Fruit fly (Drosophila melanogaster): ENCODE data around the gene CG6766.

CG6766 gene

dm6 chr2L:12040510-12040909 is at the start of gene CG6766:
Gene CG6766, minus strand, starts transcription at chr2L:12040689.
- no peak for TF ChIP-seq insv (optimal IDR thresholded peaks at IDR 0.05)
- TF ChIP-seq psq (optimal IDR thresholded peaks at IDR 0.05): no peak
- TF ChIP-seq Myc (optimal IDR thresholded peaks at IDR 0.05): no peak
- TF ChIP-seq Sin3A (optimal IDR thresholded peaks at IDR 0.05): no peak
- TF ChIP-seq h (optimal IDR thresholded peaks at IDR 0.05): no peak
- TF ChIP-seq ttk (optimal IDR thresholded peaks at IDR 0.05): no peak

dm6 chr2L:12089145-12089544 is 48.7 kb upstream of the CG6766 start:
- TF ChIP-seq Myc (optimal IDR thresholded peaks at IDR 0.05) (no peak), Sin3A (optimal IDR thresholded peaks at IDR 0.05) (no peak), h (optimal IDR thresholded peaks at IDR 0.05) (no peak), insv (optimal IDR thresholded peaks at IDR 0.05) (no peak), psq (optimal IDR thresholded peaks at IDR 0.05) (no peak), ttk (optimal IDR thresholded peaks at IDR 0.05) (no peak)

- TF ChIP-seq Myc (optimal IDR thresholded peaks at IDR 0.05): no peak
- TF ChIP-seq ttk (optimal IDR thresholded peaks at IDR 0.05): no peak
- TF ChIP-seq psq (optimal IDR thresholded peaks at IDR 0.05): no peak
- no peak for TF ChIP-seq insv (optimal IDR thresholded peaks at IDR 0.05)
- no peak for TF ChIP-seq h (optimal IDR thresholded peaks at IDR 0.05)
- TF ChIP-seq Sin3A (optimal IDR thresholded peaks at IDR 0.05): no peak
These were observed 47.0 kb upstream of the CG6766 start for dm6 chr2L:12087442-12087841.

- TF ChIP-seq Sin3A (optimal IDR thresholded peaks at IDR 0.05) (no peak), Myc (optimal IDR thresholded peaks at IDR 0.05) (no peak), ttk (optimal IDR thresholded peaks at IDR 0.05) (no peak), h (optimal IDR thresholded peaks at IDR 0.05) (no peak), insv (optimal IDR thresholded peaks at IDR 0.05) (no peak)
These were observed 45.2 kb upstream of the CG6766 start, which contains the start of gene prd for dm6 chr2L:12085619-12086171. Gene prd, minus strand, starts transcription at chr2L:12085827.

- TF ChIP-seq ttk (optimal IDR thresholded peaks at IDR 0.05): no peak
These were observed 44.5 kb upstream of the CG6766 start for dm6 chr2L:12085010-12085409.

dm6 chr2L:12081118-12081665 is 40.7 kb upstream of the CG6766 start:
- TF ChIP-seq ttk (optimal IDR thresholded peaks at IDR 0.05): no peak
- TF ChIP-seq Myc (optimal IDR thresholded peaks at IDR 0.05): no peak
- TF ChIP-seq insv (optimal IDR thresholded peaks at IDR 0.05): no peak
- no peak for TF ChIP-seq psq (optimal IDR thresholded peaks at IDR 0.05)
- TF ChIP-seq Sin3A (optimal IDR thresholded peaks at IDR 0.05): no peak
- TF ChIP-seq h (optimal IDR thresholded peaks at IDR 0.05): no peak

dm6 chr2L:12079827-12080381 is 39.4 kb upstream of the CG6766 start:
- TF ChIP-seq insv (optimal IDR thresholded peaks at IDR 0.05) (no peak), ttk (optimal IDR thresholded peaks at IDR 0.05) (no peak), Myc (optimal IDR thresholded peaks at IDR 0.05) (no peak), psq (optimal IDR thresholded peaks at IDR 0.05) (no peak), Sin3A (optimal IDR thresholded peaks at IDR 0.05) (no peak), h (optimal IDR thresholded peaks at IDR 0.05) (no peak)

- no peak for TF ChIP-seq insv (optimal IDR thresholded peaks at IDR 0.05)
- no peak for TF ChIP-seq psq (optimal IDR thresholded peaks at IDR 0.05)
- TF ChIP-seq h (optimal IDR thresholded peaks at IDR 0.05): no peak
- TF ChIP-seq ttk (optimal IDR thresholded peaks at IDR 0.05): no peak
- TF ChIP-seq Sin3A (optimal IDR thresholded peaks at IDR 0.05): no peak
- TF ChIP-seq Myc (optimal IDR thresholded peaks at IDR 0.05): no peak
These were observed 38.2 kb upstream of the CG6766 start for dm6 chr2L:12078695-12079094.

dm6 chr2L:12078123-12078658 is 37.7 kb upstream of the CG6766 start:
- TF ChIP-seq h (optimal IDR thresholded peaks at IDR 0.05) (no peak), Myc (optimal IDR thresholded peaks at IDR 0.05) (no peak)

dm6 chr2L:12075850-12076249 is 35.4 kb upstream of the CG6766 start, which contains the start of gene CG14947:
Gene CG14947, plus strand, starts transcription at chr2L:12076100.
- TF ChIP-seq insv (optimal IDR thresholded peaks at IDR 0.05): no peak
- TF ChIP-seq psq (optimal IDR thresholded peaks at IDR 0.05): no peak
- TF ChIP-seq Sin3A (optimal IDR thresholded peaks at IDR 0.05): no peak
- no peak for TF ChIP-seq Myc (optimal IDR thresholded peaks at IDR 0.05)
- TF ChIP-seq h (optimal IDR thresholded peaks at IDR 0.05): no peak
- TF ChIP-seq ttk (optimal IDR thresholded peaks at IDR 0.05): no peak

- no peak for TF ChIP-seq insv (optimal IDR thresholded peaks at IDR 0.05)
These were observed 26.2 kb upstream of the CG6766 start, which contains the start of gene firl for dm6 chr2L:12066617-12067251. Gene firl, minus strand, starts transcription at chr2L:12066775.

- TF ChIP-seq Sin3A (optimal IDR thresholded peaks at IDR 0.05): no peak
- TF ChIP-seq psq (optimal IDR thresholded peaks at IDR 0.05): no peak
- no peak for TF ChIP-seq Myc (optimal IDR thresholded peaks at IDR 0.05)
- TF ChIP-seq ttk (optimal IDR thresholded peaks at IDR 0.05): no peak
- TF ChIP-seq h (optimal IDR thresholded peaks at IDR 0.05): no peak
- no peak for TF ChIP-seq insv (optimal IDR thresholded peaks at IDR 0.05)
These were observed 25.3 kb upstream of the CG6766 start for dm6 chr2L:12065683-12066386.

Measured in Kc167 (cell line).